Worm (Caenorhabditis elegans) whole organism, dauer: ENCODE results near the gene F59A1.15.

ENCODE experiments used
- unc-62 ChIP-seq: sonication (generic microtip); optimal IDR thresholded peaks from 2 replicates; lab custom pipeline; 2017; ENCODE audit warnings: missing biosample characterization, missing genetic modification reagents, missing genetic modification characterization

F59A1.15 gene

ce11 chrV:17683763-17684162, at the start of gene F59A1.15:
F59A1.15 (minus strand) TSS chrV:17683863.
- TF ChIP-seq unc-62 = no peak

- no peak for TF ChIP-seq unc-62
These were observed 48.9 kb upstream of the F59A1.15 start, which contains the start of gene twk-42 for ce11 chrV:17732516-17732915. twk-42 (minus strand) TSS chrV:17732616.

- TF ChIP-seq unc-62 = no peak
These were observed 45.1 kb upstream of the F59A1.15 start for ce11 chrV:17728757-17729156.

DNA sequence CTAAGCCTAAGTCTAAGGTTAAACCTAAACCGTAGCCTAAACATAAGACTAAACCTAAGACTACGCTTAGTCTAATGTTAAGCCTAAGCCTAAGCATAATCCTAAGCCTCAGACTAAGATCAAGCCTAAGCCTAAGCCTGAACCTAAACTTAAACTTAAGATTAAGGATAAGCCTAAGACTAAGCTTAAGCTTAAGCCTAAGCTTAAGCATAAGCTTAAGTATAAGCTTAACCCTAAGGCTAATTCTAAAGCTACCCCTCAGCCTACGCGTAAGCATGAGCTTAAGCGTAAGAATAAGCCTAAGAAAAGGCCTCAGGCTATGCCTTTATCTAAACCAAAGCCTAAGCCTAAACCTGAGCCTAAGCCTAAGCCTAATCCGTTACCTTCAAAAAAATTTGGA, 44.7 kb upstream of the F59A1.15 start:
- TF ChIP-seq unc-62 = no peak

DNA sequence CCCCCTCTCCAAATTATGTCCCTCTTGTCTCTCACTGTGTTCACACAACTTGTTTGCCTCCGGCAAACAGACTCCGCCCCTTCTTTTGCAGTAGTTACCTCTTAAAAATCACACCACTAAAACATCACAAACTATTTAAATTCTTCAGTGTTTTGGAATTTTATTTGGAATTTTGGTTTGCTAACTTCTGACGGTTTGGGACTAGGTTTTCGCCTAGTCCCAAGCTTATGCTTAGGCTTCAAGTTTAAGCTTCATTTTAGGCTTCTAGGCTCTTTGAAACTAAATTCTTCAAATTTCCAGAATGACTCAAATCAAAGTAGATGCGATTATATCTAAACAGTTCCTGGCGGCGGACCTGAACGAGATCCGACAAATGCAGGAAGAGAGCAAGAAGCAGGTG, 41.0 kb upstream of the F59A1.15 start, which contains the start of gene fat-5:
Gene fat-5, plus strand, starts transcription at position 301 of the 400 bp plus-strand sequence.
- TF ChIP-seq unc-62 = no peak

DNA sequence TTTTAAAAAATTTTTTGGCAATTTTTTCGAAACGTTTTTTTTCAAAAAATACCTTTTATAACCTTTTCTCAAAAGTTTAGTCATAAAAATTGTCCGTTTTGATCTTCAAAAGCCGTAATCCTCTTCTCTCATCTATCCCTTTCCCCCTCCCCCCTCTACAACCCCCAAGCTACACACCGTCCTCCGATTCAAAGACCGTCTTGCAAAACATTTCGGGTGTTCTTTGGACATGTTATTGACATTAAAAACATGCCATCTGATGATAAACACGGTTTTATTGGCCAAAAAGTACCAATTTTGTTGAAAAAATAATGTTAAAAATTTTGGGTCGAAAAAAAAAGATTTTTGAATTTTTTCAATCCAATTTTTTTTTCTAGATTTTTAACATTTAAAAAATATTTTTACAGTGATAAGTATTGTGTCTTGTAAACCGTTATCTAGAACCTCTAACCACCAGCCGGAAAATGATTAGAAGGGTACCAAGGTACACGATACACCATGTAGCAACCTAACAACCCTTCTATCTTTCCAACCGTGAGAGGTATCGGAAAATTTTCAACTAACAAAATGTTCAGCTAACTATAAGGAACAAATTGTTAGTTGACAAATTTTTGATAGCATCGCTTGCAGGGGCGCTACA, 39.6 kb upstream of the F59A1.15 start:
- TF ChIP-seq unc-62 = no peak

- no peak for TF ChIP-seq unc-62
These were observed 38.9 kb upstream of the F59A1.15 start for ce11 chrV:17722553-17722952.

ce11 chrV:17721709-17722108, 38.0 kb upstream of the F59A1.15 start:
- no peak for TF ChIP-seq unc-62

DNA sequence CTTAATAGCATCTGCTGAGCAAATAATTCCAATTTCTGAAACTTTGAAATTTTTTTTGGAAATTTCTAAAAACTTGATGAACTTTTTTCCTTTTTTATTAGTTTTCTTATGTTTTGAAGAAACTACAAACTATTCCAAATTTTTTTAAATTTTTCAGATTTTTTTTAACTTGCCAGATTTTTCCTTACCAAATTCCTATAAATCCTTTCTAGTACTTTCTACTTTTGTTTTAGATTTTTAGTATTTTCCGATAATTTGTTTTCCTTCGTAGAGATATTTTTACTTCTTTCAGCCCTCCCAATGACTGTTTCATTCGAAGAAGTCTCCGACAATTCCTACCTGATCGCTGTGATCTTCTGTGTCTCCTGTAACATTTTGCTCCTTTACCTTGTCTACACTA, 35.0 kb upstream of the F59A1.15 start, which contains the start of gene str-77:
Gene str-77, plus strand, starts transcription at position 301 of the 400 bp plus-strand sequence.
- TF ChIP-seq unc-62 = no peak

DNA sequence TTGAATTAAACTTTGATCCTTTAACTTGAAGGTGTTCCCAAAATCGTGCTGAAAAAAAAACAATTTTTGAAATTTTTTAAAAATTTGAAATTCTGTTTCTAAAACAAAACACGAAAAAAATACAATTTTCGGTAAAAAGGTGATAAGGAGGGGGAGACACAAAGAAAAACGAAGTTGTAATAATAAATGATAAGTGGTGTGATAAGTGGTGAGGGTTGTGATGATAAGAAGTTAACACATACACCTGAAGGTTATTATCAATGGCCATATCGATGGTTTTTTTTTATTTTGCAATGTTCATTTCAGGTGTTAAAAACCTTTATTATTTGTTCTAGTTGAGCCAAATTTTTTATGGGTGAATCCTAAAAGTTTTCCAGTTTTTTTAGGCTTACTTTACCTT, 30.7 kb upstream of the F59A1.15 start, which contains the start of gene twk-33:
Gene twk-33, minus strand, starts transcription at position 48 of the 400 bp plus-strand sequence.
- no peak for TF ChIP-seq unc-62

DNA sequence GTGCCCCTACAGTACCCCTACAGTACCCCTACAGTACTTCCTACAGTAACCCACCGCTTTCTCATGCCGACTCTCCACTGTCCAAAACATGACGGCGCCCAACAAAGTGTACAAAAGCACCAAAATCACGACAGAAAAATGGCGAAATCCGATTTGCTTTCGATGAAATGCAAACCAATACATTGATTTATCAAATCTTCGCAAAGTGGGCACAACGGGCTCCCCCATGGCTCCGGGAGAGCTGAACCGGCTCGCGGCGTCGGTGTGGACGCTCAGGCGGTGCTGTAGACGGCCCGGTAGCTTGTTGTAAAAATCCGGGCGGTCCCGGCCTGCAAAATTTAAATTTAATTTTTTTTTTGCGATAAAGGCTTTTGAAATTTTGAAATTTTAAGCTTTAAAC, 28.7 kb upstream of the F59A1.15 start:
- no peak for TF ChIP-seq unc-62

- no peak for TF ChIP-seq unc-62
These were observed 23.4 kb upstream of the F59A1.15 start, which contains the start of gene srh-31 for ce11 chrV:17707022-17707421. srh-31 (plus strand) TSS chrV:17707322.

DNA sequence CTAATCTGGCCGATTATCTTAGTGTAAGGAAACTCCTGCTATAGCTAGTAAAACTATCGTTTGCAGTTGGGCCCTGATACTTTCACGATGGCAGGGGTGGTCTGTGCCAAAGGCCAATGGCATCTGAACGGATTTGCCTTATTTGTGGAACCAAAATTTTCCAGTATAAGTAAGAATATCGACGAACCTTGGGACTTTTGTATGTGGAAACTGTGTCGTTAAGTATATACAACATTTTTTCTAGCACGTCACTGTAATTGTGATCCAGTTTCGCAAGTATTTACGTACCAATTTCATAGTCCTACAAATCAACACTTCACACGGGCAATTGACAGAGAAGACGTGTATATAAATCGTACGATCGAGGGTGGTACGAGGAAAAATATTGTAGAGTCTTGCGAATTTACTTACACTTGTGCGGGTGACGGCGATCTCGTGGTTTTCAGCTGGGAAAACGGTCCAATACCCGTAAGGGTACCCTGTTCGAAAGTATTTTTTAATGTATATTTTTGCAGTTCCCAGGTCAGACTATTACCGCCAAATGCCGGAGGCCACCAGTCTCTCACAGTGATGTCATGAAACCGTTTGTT, 22.6 kb upstream of the F59A1.15 start:
- TF ChIP-seq unc-62 = no peak

- no peak for TF ChIP-seq unc-62
These were observed 22.2 kb upstream of the F59A1.15 start, which contains the start of gene W06D12.6 for ce11 chrV:17705814-17706213. W06D12.6 (plus strand) TSS chrV:17706114.

DNA sequence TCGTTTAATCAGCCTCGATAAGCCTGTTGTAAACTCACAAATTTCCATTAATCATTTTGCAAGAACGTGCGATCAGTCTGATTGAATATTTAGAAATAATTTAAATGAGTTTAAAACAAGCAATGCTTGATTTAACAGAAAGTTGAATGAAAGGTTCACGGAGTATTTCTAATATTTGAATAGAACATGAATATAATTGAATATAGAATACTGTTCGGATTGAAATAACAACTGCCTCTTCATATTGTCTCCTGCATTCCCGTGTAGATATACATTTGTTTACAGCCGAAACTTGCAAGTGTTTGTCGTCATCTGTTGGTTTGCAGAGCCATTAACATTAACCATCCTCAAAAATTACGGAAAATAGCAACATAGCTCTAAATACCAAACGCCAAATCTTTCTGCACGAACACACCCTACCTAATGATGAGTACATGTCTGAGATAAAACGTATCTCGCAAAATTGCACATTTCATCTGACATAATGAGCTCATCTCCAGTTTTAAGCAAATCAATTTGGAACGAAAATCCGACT, 17.1 kb upstream of the F59A1.15 start, which contains the start of the genes Y26G10.5 and srh-32:
Gene Y26G10.5, minus strand, starts transcription at position 101 of the 535 bp plus-strand sequence.
Gene srh-32, plus strand, starts transcription at position 485 of the 535 bp plus-strand sequence.
- no peak for TF ChIP-seq unc-62

- TF ChIP-seq unc-62 = no peak
These were observed 16.0 kb upstream of the F59A1.15 start, which contains the start of gene Y26G10.6 for ce11 chrV:17699659-17700058. Y26G10.6 (plus strand) TSS chrV:17699959.

DNA sequence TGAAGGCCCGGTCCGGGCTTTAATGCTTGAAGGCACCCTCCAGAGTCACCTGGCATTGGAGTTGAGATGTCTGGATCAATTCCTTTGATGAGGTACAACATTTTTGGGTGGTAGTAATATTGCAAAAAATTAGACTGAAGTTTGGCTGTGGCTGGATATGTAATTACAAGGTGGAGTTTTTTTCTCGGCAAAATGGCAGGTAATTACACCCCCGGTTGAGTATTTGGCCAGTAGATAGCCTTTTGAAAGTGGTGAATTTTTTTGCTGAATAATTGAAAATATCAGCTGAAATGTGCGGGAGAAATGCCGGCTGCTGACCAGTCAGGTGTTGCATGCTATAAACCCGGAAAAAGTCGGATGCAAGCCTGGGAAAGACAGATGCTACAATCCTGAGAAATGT, 15.4 kb upstream of the F59A1.15 start, which contains the start of gene Y26G10.4:
Gene Y26G10.4, minus strand, starts transcription at position 101 of the 400 bp plus-strand sequence.
- no peak for TF ChIP-seq unc-62
